Fruit fly (Drosophila melanogaster): ENCODE measurements around the gene CG42558.

DNA sequence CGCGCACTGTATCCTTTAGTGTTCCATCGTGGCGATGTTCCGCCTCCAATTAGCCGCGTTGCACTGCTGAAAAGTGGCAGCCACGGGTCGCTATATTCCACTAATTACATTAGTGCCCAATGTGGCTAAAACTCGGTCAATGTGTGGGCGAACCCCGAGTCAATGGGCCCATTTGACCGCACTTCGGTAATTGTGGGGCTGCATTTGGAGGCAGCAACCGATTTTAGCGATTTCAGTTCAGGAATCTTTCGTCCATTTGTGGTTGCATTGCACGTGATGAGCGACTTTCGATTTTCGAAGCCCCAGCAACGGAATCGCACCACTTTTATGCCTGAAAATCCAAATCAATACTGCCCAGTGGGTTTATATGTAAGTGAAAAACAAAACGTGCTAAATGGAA, 12.9 kb upstream of the CG42558 start, which contains the start of gene trp:
- TF ChIP-seq CTCF (optimal IDR thresholded peaks at IDR 0.05): no peak
- no peak for TF ChIP-seq CG8478 (optimal IDR thresholded peaks at IDR 0.05)
